Worm (Caenorhabditis elegans): ENCODE data around the gene srx-3.

DNA sequence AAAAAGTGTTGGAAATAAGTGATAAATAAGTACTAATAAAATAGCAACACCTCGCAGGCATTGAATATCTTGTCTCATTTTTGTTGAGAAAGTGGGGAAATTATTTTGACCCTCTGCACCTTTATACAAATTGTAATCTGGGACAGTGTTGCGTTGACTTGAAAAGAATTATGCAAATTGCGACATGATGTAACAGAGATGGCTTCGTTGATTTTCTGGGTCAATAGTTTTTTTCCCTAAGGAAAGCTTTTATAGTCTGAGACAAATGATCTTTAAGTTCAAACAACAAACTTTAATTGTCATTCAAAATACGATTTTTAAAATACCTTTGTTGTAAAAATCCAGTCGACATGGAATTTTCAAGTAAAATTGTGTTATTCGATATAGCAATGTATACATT lies 19.4 kb downstream of the srx-3 start, which contains the start of gene bus-1:
- no peak for TF ChIP-seq flt-1 (GFP tag; IDR thresholded peaks at IDR 0.05)
- no peak for TF ChIP-seq F13C5.2 (tag; optimal IDR thresholded peaks at IDR 0.05)
- no peak for TF ChIP-seq ceh-36 (tag; optimal IDR thresholded peaks at IDR 0.05)
- TF ChIP-seq scrt-1 (GFP tag; IDR thresholded peaks at IDR 0.05): no peak
- TF ChIP-seq B0310.2 (tag; optimal IDR thresholded peaks at IDR 0.05): no peak
- TF ChIP-seq tbx-37 (GFP tag; conservative IDR thresholded peaks at IDR 0.05): no peak
- TF ChIP-seq sea-1 (GFP tag; conservative IDR thresholded peaks at IDR 0.05): no peak
- TF ChIP-seq ama-1 (optimal IDR thresholded peaks at IDR 0.05): no peak
- no peak for TF ChIP-seq aly-1 (tag; optimal IDR thresholded peaks at IDR 0.05)
- no peak for TF ChIP-seq hmbx-1 (tag; optimal IDR thresholded peaks at IDR 0.05)
